Fruit fly (Drosophila melanogaster): ENCODE measurements around the gene CG5746.

CG5746 gene

dm6 chr3R:24341251-24341650 is 7.3 kb downstream of the CG5746 start, which contains the start of gene Ms:
Ms (plus strand) TSS chr3R:24341551.
- no peak for TF ChIP-seq usp (GFP tag; optimal IDR thresholded peaks at IDR 0.05)
- no peak for TF ChIP-seq sage (GFP tag; optimal IDR thresholded peaks at IDR 0.05)
- no peak for TF ChIP-seq Vsx2 (GFP tag; optimal IDR thresholded peaks at IDR 0.05; ENCODE audit: partially characterized antibody)
- no peak for TF ChIP-seq OdsH (GFP tag; optimal IDR thresholded peaks at IDR 0.05)
- TF ChIP-seq lola (GFP tag; optimal IDR thresholded peaks at IDR 0.05), result no peak
- no peak for TF ChIP-seq fru (GFP tag; optimal IDR thresholded peaks at IDR 0.05)
- no peak for TF ChIP-seq Sp1 (GFP tag; optimal IDR thresholded peaks at IDR 0.05)
- TF ChIP-seq Mio (GFP tag; optimal IDR thresholded peaks at IDR 0.05), result no peak
- no peak for TF ChIP-seq tai (GFP tag; optimal IDR thresholded peaks at IDR 0.05)
- no peak for TF ChIP-seq foxo (GFP tag; optimal IDR thresholded peaks at IDR 0.05)
- TF ChIP-seq Jra (GFP tag; optimal IDR thresholded peaks at IDR 0.05), result no peak
- no peak for TF ChIP-seq GATAd (GFP tag; optimal IDR thresholded peaks at IDR 0.05)
- TF ChIP-seq Dif (GFP tag; optimal IDR thresholded peaks at IDR 0.05; ENCODE audit: partially characterized antibody), result no peak
- TF ChIP-seq pan (optimal IDR thresholded peaks at IDR 0.05), result no peak
- no peak for TF ChIP-seq h (GFP tag; optimal IDR thresholded peaks at IDR 0.05)
- TF ChIP-seq Hnf4 (GFP tag; optimal IDR thresholded peaks at IDR 0.05), result no peak
- TF ChIP-seq CrebA (GFP tag; optimal IDR thresholded peaks at IDR 0.05; ENCODE audit: borderline replicate concordance), result no peak
- no peak for TF ChIP-seq sv (GFP tag; optimal IDR thresholded peaks at IDR 0.05)
- no peak for TF ChIP-seq HLH106 (tag; optimal IDR thresholded peaks at IDR 0.05)

DNA sequence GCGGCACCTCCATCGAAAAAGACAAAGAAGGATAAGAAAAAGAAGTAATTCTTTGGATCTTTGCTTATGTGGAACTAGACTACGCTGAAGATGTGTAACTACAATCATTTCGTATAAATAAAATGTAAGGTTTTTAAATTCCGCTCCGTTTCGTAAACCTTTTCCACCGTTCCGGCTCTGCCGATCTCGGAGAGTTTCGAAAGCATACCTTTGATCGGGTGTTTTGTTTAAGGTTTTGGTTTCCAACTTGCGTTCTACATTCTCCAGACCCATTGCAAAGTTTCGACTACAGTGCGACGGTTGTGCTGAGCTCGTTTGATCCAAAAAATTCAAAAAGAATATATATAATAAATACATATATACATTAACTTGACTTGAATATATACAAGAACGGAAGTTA is 12.0 kb downstream of the CG5746 start, which contains the start of gene CG6432:
CG6432 (plus strand) TSS at position 301 of the 400 bp plus-strand sequence.
- TF ChIP-seq Dif (GFP tag; optimal IDR thresholded peaks at IDR 0.05; ENCODE audit: partially characterized antibody) (no peak), br (GFP tag; optimal IDR thresholded peaks at IDR 0.05) (no peak), CrebA (GFP tag; optimal IDR thresholded peaks at IDR 0.05; ENCODE audit: borderline replicate concordance) (no peak), Hr83 (GFP tag; optimal IDR thresholded peaks at IDR 0.05; ENCODE audit: poor library complexity, severe bottlenecking) (no peak), GATAd (GFP tag; optimal IDR thresholded peaks at IDR 0.05) (no peak), Mio (GFP tag; optimal IDR thresholded peaks at IDR 0.05) (no peak), jim (GFP tag; optimal IDR thresholded peaks at IDR 0.05) (no peak), sage (GFP tag; optimal IDR thresholded peaks at IDR 0.05) (no peak), woc (GFP tag; optimal IDR thresholded peaks at IDR 0.05) (no peak), Sp1 (GFP tag; optimal IDR thresholded peaks at IDR 0.05) (no peak), brk (GFP tag; optimal IDR thresholded peaks at IDR 0.05) (no peak), Hr78 (GFP tag; optimal IDR thresholded peaks at IDR 0.05) (no peak)

dm6 chr3R:24333182-24333808 is 15.3 kb downstream of the CG5746 start, which contains the start of the genes Rrp5 and Dis3:
Rrp5 (minus strand) TSS chr3R:24333316.
Dis3 (plus strand) TSS chr3R:24333433.
- TF ChIP-seq brk (GFP tag; optimal IDR thresholded peaks at IDR 0.05), result no peak
- TF ChIP-seq dl (GFP tag; optimal IDR thresholded peaks at IDR 0.05; ENCODE audit: insufficient read depth in 1 of 2, partially characterized antibody in 2 of 2), result peak in 1 of 2 experiments; percentile 16
- TF ChIP-seq Myc (optimal IDR thresholded peaks at IDR 0.05), result peak; percentile 68
- peak; percentile 97 for TF ChIP-seq Dif (GFP tag; optimal IDR thresholded peaks at IDR 0.05; ENCODE audit: partially characterized antibody)
- TF ChIP-seq Vsx2 (GFP tag; optimal IDR thresholded peaks at IDR 0.05; ENCODE audit: partially characterized antibody), result peak; percentile 99

DNA sequence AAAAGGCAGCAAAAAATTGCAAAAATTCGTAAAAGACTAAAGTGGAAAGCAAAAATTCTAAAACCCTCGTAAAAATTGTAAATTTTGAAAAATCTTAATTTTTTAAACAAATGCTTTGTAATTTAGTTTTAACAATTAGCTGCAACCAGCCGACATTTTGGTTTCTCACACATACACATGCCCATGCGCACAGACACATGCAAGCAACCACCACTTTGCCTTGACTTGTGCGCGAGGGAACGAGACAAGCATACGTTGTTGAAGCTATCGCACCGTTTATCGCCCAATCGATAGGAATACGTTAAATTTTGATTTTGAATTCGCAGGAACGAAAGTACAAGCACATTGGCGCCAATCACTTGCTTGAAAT is 28.3 kb downstream of the CG5746 start:
- no peak for TF ChIP-seq Abd-B (GFP tag; optimal IDR thresholded peaks at IDR 0.05)
- TF ChIP-seq Vsx2 (GFP tag; optimal IDR thresholded peaks at IDR 0.05; ENCODE audit: partially characterized antibody), result peak; percentile 96

DNA sequence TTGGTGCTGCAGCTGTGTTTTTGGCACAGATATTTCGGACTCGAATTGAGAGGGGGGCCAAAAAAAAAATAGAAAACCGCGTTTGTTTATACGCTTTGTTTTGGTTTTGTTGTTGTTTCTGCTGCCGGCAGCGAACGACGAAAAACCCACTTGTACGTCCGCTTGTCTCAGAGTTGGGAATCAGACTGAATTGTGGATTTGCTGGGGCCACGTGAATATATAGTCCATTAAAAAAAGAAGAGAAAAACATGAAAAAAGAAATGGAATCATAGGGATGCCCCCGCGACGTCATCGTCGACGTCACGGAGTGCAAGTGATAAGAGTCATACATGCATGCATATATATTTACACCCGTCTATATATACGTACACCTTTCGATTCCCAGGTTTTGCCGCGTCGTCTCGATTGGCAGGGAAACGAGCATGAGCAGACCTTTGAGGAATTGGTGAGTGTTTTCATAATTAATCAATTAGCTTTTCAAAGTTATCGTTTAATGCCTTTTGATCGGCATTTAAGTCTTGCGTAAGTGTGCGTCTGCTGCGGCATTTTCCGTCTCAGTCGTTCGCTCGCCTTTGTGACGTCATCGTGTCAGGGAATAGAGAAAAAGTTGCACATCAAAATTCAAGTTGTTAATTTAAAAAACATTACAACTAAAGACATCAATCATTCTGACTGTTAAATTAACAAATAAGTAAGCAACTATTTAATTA is 28.8 kb downstream of the CG5746 start:
- TF ChIP-seq Rel (GFP tag; optimal IDR thresholded peaks at IDR 0.05) (no peak), Rel (tag; optimal IDR thresholded peaks at IDR 0.05) (peak; percentile 87), rgr (GFP tag; optimal IDR thresholded peaks at IDR 0.05) (no peak)

Data from whole organism, wandering third instar larva.